Fruit fly (Drosophila melanogaster): ENCODE measurements around the gene CG33664.

- TF ChIP-seq h (optimal IDR thresholded peaks at IDR 0.05) (no peak), Myc (optimal IDR thresholded peaks at IDR 0.05) (no peak), psq (optimal IDR thresholded peaks at IDR 0.05) (no peak), insv (optimal IDR thresholded peaks at IDR 0.05) (no peak), ttk (optimal IDR thresholded peaks at IDR 0.05) (no peak), Sin3A (optimal IDR thresholded peaks at IDR 0.05) (no peak)
These were observed 42.3 kb upstream of the CG33664 start for dm6 chrX:6341678-6342077.

All from Kc167 (cell line).